Fruit fly (Drosophila melanogaster): ENCODE data around the gene CG12219.

CG12219 gene

dm6 chrX:6278879-6279628 is 22.0 kb downstream of the CG12219 start (continued):
- TF ChIP-seq Nf-YB (GFP tag; optimal IDR thresholded peaks at IDR 0.05), result peak; percentile 41
- no peak for TF ChIP-seq slou (GFP tag; optimal IDR thresholded peaks at IDR 0.05)
- TF ChIP-seq chif (GFP tag; optimal IDR thresholded peaks at IDR 0.05), result no peak
- TF ChIP-seq PHDP (tag; optimal IDR thresholded peaks at IDR 0.05), result no peak
- TF ChIP-seq Dref (GFP tag; IDR thresholded peaks at IDR 0.05), result peak; percentile 62
- no peak for TF ChIP-seq CG9609 (GFP tag; optimal IDR thresholded peaks at IDR 0.05)
- TF ChIP-seq CG34422 (GFP tag; IDR thresholded peaks at IDR 0.05), result peak; percentile 63; the same call in 2 of the 3 replicates
- TF ChIP-seq CG3163 (GFP tag; optimal IDR thresholded peaks at IDR 0.05), result peak; percentile 26
- no peak for TF ChIP-seq h (optimal IDR thresholded peaks at IDR 0.05)
- TF ChIP-seq CG6813 (GFP tag; optimal IDR thresholded peaks at IDR 0.05), result no peak
- TF ChIP-seq Hand (GFP tag; optimal IDR thresholded peaks at IDR 0.05), result no peak
- no peak for TF ChIP-seq ro (GFP tag; IDR thresholded peaks at IDR 0.05)
- 0 out of 3 replicates have a peak, but pooled peaks have one; percentile 43 for TF ChIP-seq HLH4C (GFP tag; IDR thresholded peaks at IDR 0.05; ENCODE audit: partially characterized antibody)
- no peak for TF ChIP-seq hkb (optimal IDR thresholded peaks at IDR 0.05)
- TF ChIP-seq hkb (GFP tag; IDR thresholded peaks at IDR 0.05), result no peak
- no peak for TF ChIP-seq emc (GFP tag; optimal IDR thresholded peaks at IDR 0.05)
- no peak for TF ChIP-seq ind (GFP tag; optimal IDR thresholded peaks at IDR 0.05)
- TF ChIP-seq D (optimal IDR thresholded peaks at IDR 0.05), result no peak
- no peak for TF ChIP-seq D (GFP tag; optimal IDR thresholded peaks at IDR 0.05)
- peak; percentile 24; the same call in 1 of the 2 replicates for TF ChIP-seq CG1024 (GFP tag; IDR thresholded peaks at IDR 0.05)
- TF ChIP-seq HLH3B (GFP tag; IDR thresholded peaks at IDR 0.05), result 0 out of 2 replicates have a peak, but pooled peaks have one; percentile 16
- TF ChIP-seq CG34224 (GFP tag; IDR thresholded peaks at IDR 0.05; ENCODE audit: partially characterized antibody), result 0 out of 3 replicates have a peak, but pooled peaks have one; percentile 12
- TF ChIP-seq Gsc (GFP tag; IDR thresholded peaks at IDR 0.05), result no peak
- TF ChIP-seq CG6175 (GFP tag; IDR thresholded peaks at IDR 0.05), result no peak
- peak; percentile 29 for TF ChIP-seq NC2β (GFP tag; optimal IDR thresholded peaks at IDR 0.05)
- no peak for TF ChIP-seq corto (GFP tag; optimal IDR thresholded peaks at IDR 0.05)
- TF ChIP-seq CG15269 (tag; optimal IDR thresholded peaks at IDR 0.05), result no peak
- no peak for TF ChIP-seq CG8281 (tag; optimal IDR thresholded peaks at IDR 0.05)
- TF ChIP-seq BtbVII (GFP tag; optimal IDR thresholded peaks at IDR 0.05), result peak; percentile 58
- no peak for TF ChIP-seq CG12236 (GFP tag; optimal IDR thresholded peaks at IDR 0.05)
- TF ChIP-seq pho (GFP tag; optimal IDR thresholded peaks at IDR 0.05), result peak; percentile 30
- TF ChIP-seq esg (GFP tag; conservative IDR thresholded peaks at IDR 0.05), result no peak
- no peak for TF ChIP-seq CG10565 (GFP tag; optimal IDR thresholded peaks at IDR 0.05)
- peak; percentile 79 for TF ChIP-seq Med (GFP tag)
- peak; percentile 27 for TF ChIP-seq trem (tag; optimal IDR thresholded peaks at IDR 0.05)
- TF ChIP-seq CG4282 (GFP tag; optimal IDR thresholded peaks at IDR 0.05), result no peak
- peak; percentile 26; the same call in 1 of the 2 replicates for TF ChIP-seq amos (GFP tag; IDR thresholded peaks at IDR 0.05; ENCODE audit: partially characterized antibody)
- peak; percentile 46; the same call in 2 of the 4 replicates for TF ChIP-seq Dll (GFP tag; IDR thresholded peaks at IDR 0.05; ENCODE audit: partially characterized antibody)
- no peak for TF ChIP-seq cas (GFP tag; IDR thresholded peaks at IDR 0.05)
- no peak for TF ChIP-seq wdn (GFP tag; IDR thresholded peaks at IDR 0.05)
- TF ChIP-seq CG17186 (GFP tag; optimal IDR thresholded peaks at IDR 0.05), result no peak
- TF ChIP-seq Jarid2 (GFP tag; optimal IDR thresholded peaks at IDR 0.05), result peak; percentile 79
- TF ChIP-seq pan (optimal IDR thresholded peaks at IDR 0.05), result no peak
- no peak for TF ChIP-seq pan (GFP tag; optimal IDR thresholded peaks at IDR 0.05 in 1 of 2, IDR thresholded peaks at IDR 0.05 in 1 of 2)
- TF ChIP-seq chinmo (GFP tag; IDR thresholded peaks at IDR 0.05; ENCODE audit: partially characterized antibody), result 0 out of 4 replicates have a peak, but pooled peaks have one; percentile 62
- peak; percentile 38 for TF ChIP-seq CG33213 (GFP tag; optimal IDR thresholded peaks at IDR 0.05)
- no peak for TF ChIP-seq pnt (GFP tag; optimal IDR thresholded peaks at IDR 0.05)
- peak; percentile 36 for TF ChIP-seq kay (GFP tag; optimal IDR thresholded peaks at IDR 0.05)
- TF ChIP-seq psq (GFP tag; optimal IDR thresholded peaks at IDR 0.05), result no peak
- peak; percentile 36 for TF ChIP-seq stwl (tag; optimal IDR thresholded peaks at IDR 0.05)
